Fruit fly (Drosophila melanogaster) whole organism, prepupa: ENCODE results near the gene CG3408.

Source experiments
- Blimp-1 ChIP-seq: fragments of 200-800 bp; sonication (Bioruptor generic); optimal IDR thresholded peaks from 3 replicates; lab custom pipeline; 2017; ENCODE audit warnings: missing biosample characterization, missing genetic modification characterization, mild to moderate bottlenecking, moderate library complexity, missing genetic modification reagents
- CG10669 ChIP-seq: fragments of 200-800 bp; sonication (Bioruptor generic); optimal IDR thresholded peaks from 3 replicates; lab custom pipeline; 2018; ENCODE audit warnings: missing biosample characterization, mild to moderate bottlenecking, missing genetic modification characterization, moderate library complexity
- CG11762 ChIP-seq: fragments of 200-800 bp; sonication (Bioruptor generic); optimal IDR thresholded peaks from 3 replicates; lab custom pipeline; 2016; ENCODE audit warnings: missing biosample characterization, missing genetic modification characterization; ENCODE audit not compliant: insufficient read depth
- CG1621 ChIP-seq: fragments of 200-800 bp; sonication (Bioruptor generic); optimal IDR thresholded peaks from 3 replicates; lab custom pipeline; 2018; ENCODE audit warnings: missing biosample characterization, mild to moderate bottlenecking, missing genetic modification characterization
- CG16779 ChIP-seq: fragments of 200-800 bp; sonication (Bioruptor generic); optimal IDR thresholded peaks from 3 replicates; lab custom pipeline; 2017; ENCODE audit warnings: missing biosample characterization, mild to moderate bottlenecking, missing genetic modification characterization
- CG3032 ChIP-seq: fragments of 200-800 bp; optimal IDR thresholded peaks from 2 replicates; lab custom pipeline; 2019; ENCODE audit warnings: missing biosample characterization, mild to moderate bottlenecking, missing genetic modification characterization, moderate library complexity
- CG31627 ChIP-seq: fragments of 200-800 bp; sonication (Bioruptor generic); optimal IDR thresholded peaks from 3 replicates; lab custom pipeline; 2016; ENCODE audit warnings: missing biosample characterization, missing genetic modification characterization
- CG32006 ChIP-seq: fragments of 200-800 bp; sonication (Bioruptor generic); optimal IDR thresholded peaks from 3 replicates; lab custom pipeline; 2017; ENCODE audit warnings: missing biosample characterization, mild to moderate bottlenecking, missing genetic modification characterization
- CG34406 ChIP-seq: fragments of 200-800 bp; sonication (Bioruptor generic); optimal IDR thresholded peaks from 3 replicates; lab custom pipeline; 2016; ENCODE audit warnings: missing biosample characterization, missing genetic modification characterization
- CG3919 ChIP-seq: fragments of 200-800 bp; sonication (Bioruptor generic); optimal IDR thresholded peaks from 3 replicates; lab custom pipeline; 2016; ENCODE audit warnings: missing biosample characterization, missing genetic modification characterization
- CG4318 ChIP-seq: fragments of 200-800 bp; sonication (Bioruptor generic); optimal IDR thresholded peaks from 3 replicates; lab custom pipeline; 2017; ENCODE audit warnings: missing biosample characterization, mild to moderate bottlenecking, missing genetic modification characterization
- CG6163 ChIP-seq: fragments of 200-800 bp; sonication (Bioruptor generic); IDR thresholded peaks from 3 replicates; pipeline ENCODE4 v1.3.6; 2022; ENCODE audit warnings: missing biosample characterization, missing genetic modification characterization
- CG6276 ChIP-seq: fragments of 200-800 bp; sonication (Bioruptor generic); optimal IDR thresholded peaks from 2 replicates; lab custom pipeline; 2017; ENCODE audit warnings: missing biosample characterization, mild to moderate bottlenecking, missing genetic modification characterization
- CG6854 ChIP-seq: fragments of 200-800 bp; sonication (Bioruptor generic); optimal IDR thresholded peaks from 2 replicates; lab custom pipeline; 2017; ENCODE audit warnings: missing biosample characterization, mild to moderate bottlenecking, missing genetic modification characterization
- CG7368 ChIP-seq: fragments of 200-800 bp; sonication (Bioruptor generic); optimal IDR thresholded peaks from 3 replicates; lab custom pipeline; 2016; ENCODE audit warnings: missing biosample characterization, missing genetic modification characterization
- CG8119 ChIP-seq: fragments of 200-800 bp; sonication (Bioruptor generic); IDR thresholded peaks from 3 replicates; pipeline ENCODE4 v1.3.6; 2022; ENCODE audit warnings: missing biosample characterization, missing genetic modification characterization
- CG8632 ChIP-seq: fragments of 200-800 bp; sonication (Bioruptor generic); optimal IDR thresholded peaks from 3 replicates; lab custom pipeline; 2016; ENCODE audit warnings: missing biosample characterization, missing genetic modification characterization
- Eip75B ChIP-seq: fragments of 200-800 bp; sonication (Bioruptor generic); optimal IDR thresholded peaks from 3 replicates; lab custom pipeline; 2016; ENCODE audit warnings: missing biosample characterization, missing genetic modification characterization
- Eip78C ChIP-seq: fragments of 200-800 bp; sonication (Bioruptor generic); peaks from one replicate; lab custom pipeline; 2016; ENCODE audit warnings: missing biosample characterization, missing genetic modification characterization
- Eip93F ChIP-seq: fragments of 200-800 bp; sonication (Bioruptor generic); optimal IDR thresholded peaks from 2 replicates; lab custom pipeline; 2016; ENCODE audit warnings: missing biosample characterization, mild to moderate bottlenecking, missing genetic modification characterization
- Ets21C ChIP-seq: fragments of 200-800 bp; sonication (Bioruptor generic); optimal IDR thresholded peaks from 3 replicates; lab custom pipeline; 2016; ENCODE audit warnings: missing biosample characterization, missing genetic modification characterization
- Gug ChIP-seq: fragments of 200-800 bp; sonication (Bioruptor generic); IDR thresholded peaks from 2 replicates; pipeline ENCODE4 v1.3.6; 2022; ENCODE audit warnings: missing biosample characterization, missing genetic modification characterization
- Hr39 ChIP-seq: fragments of 200-800 bp; sonication (Bioruptor generic); optimal IDR thresholded peaks from 2 replicates; lab custom pipeline; 2016; ENCODE audit warnings: missing biosample characterization, missing genetic modification characterization
- Hr4 ChIP-seq: fragments of 200-800 bp; sonication (Bioruptor generic); optimal IDR thresholded peaks from 3 replicates; lab custom pipeline; 2016; ENCODE audit warnings: missing biosample characterization, missing genetic modification characterization
- Met ChIP-seq: fragments of 200-800 bp; sonication (Bioruptor generic); optimal IDR thresholded peaks from 3 replicates; lab custom pipeline; 2016; ENCODE audit warnings: missing biosample characterization, missing genetic modification characterization
- OdsH ChIP-seq: fragments of 200-800 bp; sonication (Bioruptor generic); optimal IDR thresholded peaks from 3 replicates; lab custom pipeline; 2016; ENCODE audit warnings: missing biosample characterization, missing genetic modification characterization
- Smox ChIP-seq: fragments of 200-800 bp; sonication (Bioruptor generic); optimal IDR thresholded peaks from 3 replicates; lab custom pipeline; 2016; ENCODE audit warnings: missing biosample characterization, missing genetic modification characterization
- Sox102F ChIP-seq: fragments of 200-800 bp; sonication (Bioruptor generic); optimal IDR thresholded peaks from 2 replicates; lab custom pipeline; 2016; ENCODE audit warnings: missing biosample characterization, mild to moderate bottlenecking, missing genetic modification characterization
- Sox14 ChIP-seq: fragments of 200-800 bp; sonication (Bioruptor generic); optimal IDR thresholded peaks from 3 replicates; lab custom pipeline; 2016; ENCODE audit warnings: missing biosample characterization, missing genetic modification characterization
- achi ChIP-seq: fragments of 200-800 bp; sonication (Bioruptor generic); optimal IDR thresholded peaks from 3 replicates; lab custom pipeline; 2016; ENCODE audit warnings: missing biosample characterization, missing genetic modification characterization
- acj6 ChIP-seq: fragments of 200-800 bp; sonication (Bioruptor generic); optimal IDR thresholded peaks from 3 replicates; lab custom pipeline; 2016; ENCODE audit warnings: missing biosample characterization, missing genetic modification characterization
- cyc ChIP-seq: fragments of 200-800 bp; sonication (Bioruptor generic); optimal IDR thresholded peaks from 3 replicates; lab custom pipeline; 2016; ENCODE audit warnings: missing biosample characterization, missing genetic modification characterization
- dac ChIP-seq: fragments of 200-800 bp; sonication (Bioruptor generic); optimal IDR thresholded peaks from 2 replicates; lab custom pipeline; 2017; ENCODE audit warnings: missing biosample characterization, mild to moderate bottlenecking, missing genetic modification characterization
- dsx ChIP-seq: fragments of 200-800 bp; optimal IDR thresholded peaks from 3 replicates; lab custom pipeline; 2019; ENCODE audit warnings: missing biosample characterization, mild to moderate bottlenecking, missing genetic modification characterization, moderate library complexity; ENCODE audit not compliant: poor library complexity, severe bottlenecking
- eg ChIP-seq: fragments of 200-800 bp; sonication (Bioruptor generic); IDR thresholded peaks from 3 replicates; pipeline ENCODE4 v1.3.6; 2022; ENCODE audit warnings: missing biosample characterization, missing genetic modification characterization
- esn ChIP-seq: fragments of 200-800 bp; sonication (Bioruptor generic); optimal IDR thresholded peaks from 2 replicates; lab custom pipeline; 2016; ENCODE audit warnings: missing biosample characterization, mild to moderate bottlenecking, missing genetic modification characterization, moderate library complexity
- lz ChIP-seq: fragments of 200-800 bp; sonication (Bioruptor generic); optimal IDR thresholded peaks from 3 replicates; lab custom pipeline; 2016; ENCODE audit warnings: missing biosample characterization, missing genetic modification characterization
- net ChIP-seq: fragments of 200-800 bp; sonication (Bioruptor generic); optimal IDR thresholded peaks from 3 replicates; lab custom pipeline; 2016; ENCODE audit warnings: missing biosample characterization, missing genetic modification characterization
- pdm3 ChIP-seq: fragments of 200-800 bp; sonication (Bioruptor generic); optimal IDR thresholded peaks from 3 replicates; lab custom pipeline; 2016; ENCODE audit warnings: missing biosample characterization, missing genetic modification characterization
- salr ChIP-seq, 2 experiments: fragments of 200-800 bp; sonication (Bioruptor generic); optimal IDR thresholded peaks; 3 replicates each; lab custom pipeline; 2016 to 2018; ENCODE audit warnings: missing biosample characterization in 2 of 2, missing genetic modification characterization in 2 of 2, mild to moderate bottlenecking in 1 of 2
- topi ChIP-seq: fragments of 200-800 bp; sonication (Bioruptor generic); optimal IDR thresholded peaks from 3 replicates; lab custom pipeline; 2016; ENCODE audit warnings: missing biosample characterization, missing genetic modification characterization

Gene CG3408

DNA sequence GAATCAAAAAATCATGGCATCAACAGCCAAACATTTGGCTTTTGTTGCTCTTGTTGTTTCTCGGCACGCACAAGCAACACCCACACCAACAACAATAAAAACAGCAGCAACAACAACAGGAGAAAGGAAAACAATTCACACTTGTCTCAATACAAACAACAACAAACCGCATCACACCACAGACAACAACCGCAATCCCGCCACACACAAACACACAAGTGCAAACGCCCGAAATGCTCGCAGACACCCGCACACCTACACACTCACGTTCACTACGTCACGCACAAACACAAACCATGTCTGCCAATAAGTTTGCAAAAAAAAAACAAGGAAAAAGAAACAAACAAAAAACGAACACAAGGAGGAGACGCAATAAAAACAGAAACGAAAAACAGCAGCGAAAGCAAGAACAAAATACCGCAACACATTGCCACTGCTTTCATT is 41.6 kb downstream of the CG3408 start (continued):
- no peak for TF ChIP-seq Eip75B (GFP tag; lab: Kevin White, UChicago)
- no peak for TF ChIP-seq Ets21C
- no peak for TF ChIP-seq Hr39 (GFP tag; lab: Kevin White, UChicago)
- TF ChIP-seq salr (GFP tag; optimal IDR thresholded peaks at IDR 0.05; lab: Kevin White, UChicago) = peak in 1 of 2 experiments; percentile 11
- no peak for TF ChIP-seq dsx
- TF ChIP-seq CG4318 = no peak
- peak; percentile 8 for TF ChIP-seq CG16779
- no peak for TF ChIP-seq CG34406 (GFP tag; lab: Kevin White, UChicago)
- peak; percentile 83 for TF ChIP-seq eg
- TF ChIP-seq CG8119 = peak; percentile 66
- no peak for TF ChIP-seq CG32006 (GFP tag; lab: Kevin White, UChicago)
- no peak for TF ChIP-seq Met
- TF ChIP-seq Gug (GFP tag; lab: Robert Waterston, UW) = no peak
- TF ChIP-seq lz = no peak
- TF ChIP-seq CG3919 = peak; percentile 32
- peak; percentile 80; the same call in 2 of the 3 replicates for TF ChIP-seq CG6163 (GFP tag; lab: Robert Waterston, UW)
- TF ChIP-seq net = peak; percentile 44
- peak; percentile 73 for TF ChIP-seq CG6276 (GFP tag; lab: Kevin White, UChicago)
- no peak for TF ChIP-seq topi (GFP tag; lab: Kevin White, UChicago)
- TF ChIP-seq dac = no peak
- TF ChIP-seq Eip93F (GFP tag; lab: Kevin White, UChicago) = no peak
- no peak for TF ChIP-seq CG10669
- no peak for TF ChIP-seq Sox14 (GFP tag; lab: Kevin White, UChicago)
- no peak for TF ChIP-seq CG11762
- TF ChIP-seq cyc = no peak

DNA sequence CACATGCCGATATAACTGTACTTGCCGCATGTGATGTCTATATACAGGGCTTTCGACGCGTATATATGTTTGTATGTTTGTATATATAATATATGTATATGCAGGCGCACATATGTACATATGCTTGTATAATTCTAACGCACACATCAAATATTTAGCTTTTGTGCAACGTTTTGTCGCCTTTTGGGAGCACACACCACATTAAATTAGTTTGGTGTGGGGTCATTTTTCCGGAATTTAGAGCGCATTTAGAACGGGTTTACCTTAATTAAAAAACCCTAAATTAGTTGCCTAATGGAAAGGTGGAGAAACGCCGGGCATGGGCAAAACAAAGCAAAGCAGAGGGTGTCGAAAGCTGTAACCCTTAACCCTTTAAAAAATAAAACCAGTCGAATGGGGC is 42.1 kb downstream of the CG3408 start:
- no peak for TF ChIP-seq eg
- TF ChIP-seq CG16779 = no peak
- TF ChIP-seq CG7368 (GFP tag; lab: Kevin White, UChicago) = no peak
- no peak for TF ChIP-seq CG31627 (GFP tag; lab: Kevin White, UChicago)
- no peak for TF ChIP-seq Smox (GFP tag; lab: Kevin White, UChicago)
- TF ChIP-seq CG10669 = no peak
- no peak for TF ChIP-seq CG3032
- TF ChIP-seq CG8632 = no peak
- no peak for TF ChIP-seq CG3919

DNA sequence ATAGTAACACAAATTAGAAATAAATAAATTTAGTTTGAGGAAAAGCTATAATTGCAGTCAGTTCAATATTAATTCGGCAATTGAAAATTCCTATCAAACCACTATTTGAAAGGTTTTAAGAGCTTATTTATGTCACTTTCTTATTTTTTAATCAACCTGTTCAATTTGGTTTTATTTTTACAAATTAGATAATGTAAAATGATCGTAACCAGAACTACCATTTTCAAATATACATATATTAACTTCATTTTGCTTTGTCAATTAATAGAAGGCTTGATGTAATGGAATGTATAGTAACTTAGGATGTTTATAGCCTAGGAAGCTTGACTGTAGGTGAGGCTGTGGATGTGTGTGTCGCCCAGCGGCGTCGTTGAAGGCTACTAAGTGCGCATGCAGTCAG is 42.8 kb downstream of the CG3408 start:
- TF ChIP-seq OdsH (GFP tag; lab: Kevin White, UChicago) (peak; percentile 20), acj6 (GFP tag; lab: Kevin White, UChicago) (peak; percentile 2), CG6276 (GFP tag; lab: Kevin White, UChicago) (peak; percentile 6), achi (GFP tag; lab: Kevin White, UChicago) (peak; percentile 2), CG4318 (no peak), Eip75B (GFP tag; lab: Kevin White, UChicago) (no peak), net (peak; percentile 10), Sox14 (GFP tag; lab: Kevin White, UChicago) (no peak), Hr4 (GFP tag; lab: Kevin White, UChicago) (peak; percentile 38), CG32006 (GFP tag; lab: Kevin White, UChicago) (peak; percentile 52), Smox (GFP tag; lab: Kevin White, UChicago) (peak; percentile 10), Gug (GFP tag; lab: Robert Waterston, UW) (no peak), cyc (no peak), Blimp-1 (GFP tag; lab: Kevin White, UChicago) (no peak), CG3919 (peak; percentile 18), CG16779 (no peak), CG1621 (tag; lab: Kevin White, UChicago) (no peak), CG3032 (peak; percentile 3), Eip78C (GFP tag; lab: Kevin White, UChicago) (peak; percentile 73), esn (GFP tag; lab: Kevin White, UChicago) (peak; percentile 6), CG6163 (GFP tag; lab: Robert Waterston, UW) (no peak), Sox102F (GFP tag; lab: Kevin White, UChicago) (no peak), CG10669 (no peak), CG6854 (no peak), pdm3 (peak; percentile 6)
